Worm (Caenorhabditis elegans): ENCODE measurements around the gene ins-6.
"Not testable (repeated sequence)": the region's sequence is repeated elsewhere in the genome, so short reads cannot be mapped to it uniquely, and the experiment has no call there.

DNA sequence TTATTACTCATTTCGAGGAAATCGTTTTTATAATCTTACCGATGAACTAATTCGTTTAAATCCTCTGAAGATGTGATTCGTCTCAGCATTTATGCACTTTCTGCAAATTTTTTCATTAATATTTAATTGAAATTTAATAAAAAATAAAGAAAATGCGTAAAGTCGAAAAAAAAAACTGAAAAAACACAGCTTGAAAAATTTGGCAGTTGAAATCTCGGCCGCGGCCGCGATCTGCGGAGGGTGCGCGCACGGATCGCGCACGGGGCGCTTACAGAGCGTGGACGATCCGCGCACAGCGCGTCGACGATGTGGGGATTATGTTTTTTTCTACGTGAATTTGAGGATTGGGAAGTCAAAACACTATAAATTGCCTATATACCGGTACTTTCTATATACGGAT, 8.7 kb downstream of the ins-6 start, which contains the start of gene ZK84.4:
- not testable (repeated sequence) for TF ChIP-seq pha-4 (tag; optimal IDR thresholded peaks at IDR 0.05); snpc-4 (tag; optimal IDR thresholded peaks at IDR 0.05); lin-15B (tag; optimal IDR thresholded peaks at IDR 0.05); pqm-1 (tag; optimal IDR thresholded peaks at IDR 0.05); ceh-82 (tag; optimal IDR thresholded peaks at IDR 0.05); elt-3 (tag; optimal IDR thresholded peaks at IDR 0.05); hmg-11 (tag; optimal IDR thresholded peaks at IDR 0.05); ama-1 (optimal IDR thresholded peaks at IDR 0.05); nfya-1 (tag; optimal IDR thresholded peaks at IDR 0.05; ENCODE audit: insufficient read depth); mml-1 (tag; optimal IDR thresholded peaks at IDR 0.05)
